Fruit fly (Drosophila melanogaster) whole organism, pupa: ENCODE measurements around the gene Eaat1.

ENCODE experiments used
- CG13204 ChIP-seq: fragments of 200-800 bp; sonication (Bioruptor generic); optimal IDR thresholded peaks from 2 replicates; lab custom pipeline; 2018; ENCODE audit warnings: missing biosample characterization, mild to moderate bottlenecking, missing genetic modification characterization, moderate library complexity
- CG15710 ChIP-seq: fragments of 200-800 bp; sonication (Bioruptor generic); optimal IDR thresholded peaks from 2 replicates; lab custom pipeline; 2018; ENCODE audit warnings: missing biosample characterization, mild to moderate bottlenecking, missing genetic modification characterization, moderate library complexity
- CG32121 ChIP-seq: fragments of 200-800 bp; sonication (Bioruptor generic); IDR thresholded peaks from 2 replicates; pipeline ENCODE4 v1.3.6; 2022; ENCODE audit warnings: missing biosample characterization, missing genetic modification characterization
- CG4496 ChIP-seq: fragments of 200-800 bp; sonication (Bioruptor generic); IDR thresholded peaks from 3 replicates; pipeline ENCODE4 v1.3.6; 2022; ENCODE audit warnings: missing biosample characterization, missing genetic modification characterization
- EcR ChIP-seq: fragments of 200-800 bp; sonication (Bioruptor generic); optimal IDR thresholded peaks from 3 replicates; lab custom pipeline; 2019; ENCODE audit warnings: missing biosample characterization, missing genetic modification characterization, mild to moderate bottlenecking, moderate library complexity, missing genetic modification reagents

The Eaat1 gene

DNA sequence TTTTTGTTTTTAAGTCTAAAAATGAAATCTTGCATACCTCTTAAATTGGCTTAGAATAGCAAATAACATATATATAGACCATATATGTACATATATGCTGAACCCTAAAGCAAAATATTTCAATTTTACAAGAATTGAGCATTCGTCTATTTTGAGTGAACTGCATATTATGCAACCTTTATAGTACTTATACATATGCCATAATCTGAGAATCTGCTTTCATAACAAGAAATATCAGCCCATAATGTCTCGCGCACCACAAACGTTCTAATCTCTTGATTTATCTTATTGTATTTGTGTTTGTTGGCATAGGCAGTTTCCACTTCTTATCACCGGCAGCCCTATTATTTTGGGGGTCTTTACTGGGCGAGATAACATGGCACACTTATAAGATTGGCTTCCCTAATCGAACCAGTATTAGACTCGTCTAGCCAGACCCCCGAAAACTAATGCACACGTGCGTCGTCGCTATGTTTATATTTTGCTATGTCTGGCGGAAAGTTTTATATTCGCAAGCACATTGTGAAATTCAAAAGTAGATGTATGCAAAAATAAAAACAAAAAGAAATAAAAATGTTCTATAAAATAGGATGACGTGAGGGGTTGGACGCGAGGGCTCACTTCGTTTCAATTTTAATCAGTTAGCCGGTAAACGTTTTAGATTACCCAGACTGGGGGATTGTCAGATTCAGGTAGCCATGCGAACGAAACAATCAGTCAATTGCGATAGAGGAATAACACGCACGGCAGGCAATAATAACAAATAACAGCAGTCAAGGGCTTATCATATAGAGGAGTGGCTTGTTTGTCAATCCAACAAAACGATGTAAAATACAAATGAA is 55.8 kb downstream of the Eaat1 start:
- TF ChIP-seq CG15710 (no peak), CG32121 (GFP tag; lab: Robert Waterston, UW) (no peak), EcR (GFP tag; lab: Kevin White, UChicago) (no peak), CG4496 (GFP tag; lab: Robert Waterston, UW) (no peak), CG13204 (no peak)
- TF ChIP-seq, all 21 proteins: peak for 0
